Fruit fly (Drosophila melanogaster) S2 (cell line): ENCODE results near the gene GstD5.

ENCODE experiments used
- CG8478 ChIP-seq: fragments of >200 bp; optimal IDR thresholded peaks from 2 replicates; lab custom pipeline; 2018
- CTCF ChIP-seq, 2 experiments: fragments of >200 bp; optimal IDR thresholded peaks; 2 replicates each; lab custom pipeline; 2018

DNA sequence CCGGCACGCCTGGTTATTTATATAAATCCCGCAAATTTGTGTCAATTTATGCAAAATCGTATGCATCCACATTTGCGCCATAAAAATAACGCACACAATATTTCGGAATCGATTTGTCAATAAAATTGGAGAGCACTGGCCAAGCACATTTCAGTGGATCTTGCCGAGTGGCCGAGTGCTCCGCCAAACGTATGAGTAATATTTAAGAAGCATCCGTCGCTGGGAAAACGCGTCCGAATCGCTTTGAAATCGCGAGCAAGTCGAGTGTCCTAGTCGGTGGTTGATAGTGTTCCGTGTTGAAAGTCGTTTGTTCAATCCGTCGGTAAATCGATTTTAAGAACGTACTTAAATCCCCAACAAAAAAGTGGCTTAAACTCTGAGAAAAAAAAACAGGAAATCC lies 11.4 kb downstream of the GstD5 start, which contains the start of gene CG33098:
- TF ChIP-seq CG8478 (lab: Kevin White, UChicago) (no peak), CTCF (optimal IDR thresholded peaks at IDR 0.05; lab: Kevin White, UChicago) (no peak)
